Worm (Caenorhabditis elegans): ENCODE data around the gene W03A5.2.

DNA sequence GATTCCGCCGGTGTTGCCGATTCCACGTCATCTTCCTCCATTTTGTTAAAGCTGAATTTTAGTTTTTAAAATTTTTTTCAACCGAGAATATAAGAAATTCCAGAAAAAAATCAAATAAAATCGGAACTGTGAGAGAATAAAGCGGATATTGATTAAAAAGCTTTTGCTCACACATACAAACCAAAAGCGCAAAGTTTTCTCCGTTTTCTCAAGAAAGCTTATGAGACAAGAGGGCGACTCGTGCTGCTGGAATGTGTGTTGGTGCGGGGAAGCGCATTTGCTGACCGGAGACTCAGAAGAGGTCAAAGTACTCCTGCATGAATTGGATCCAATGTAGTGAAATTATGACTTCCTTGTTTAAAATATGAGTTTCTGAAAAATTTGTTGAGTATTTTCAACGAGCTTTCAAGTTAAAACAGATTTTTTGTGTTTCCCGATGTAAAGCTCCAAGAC lies 25.9 kb upstream of the W03A5.2 start, which contains the start of gene paqr-2:
- TF ChIP-seq dao-5 (tag; optimal IDR thresholded peaks at IDR 0.05) (no peak), him-1 (tag; optimal IDR thresholded peaks at IDR 0.05) (no peak), W03F9.2 (tag; optimal IDR thresholded peaks at IDR 0.05) (no peak)

Measured in whole organism, L4/young adult.